Worm (Caenorhabditis elegans): Measurements from ENCODE around the gene srh-295.

Gene srh-295

DNA sequence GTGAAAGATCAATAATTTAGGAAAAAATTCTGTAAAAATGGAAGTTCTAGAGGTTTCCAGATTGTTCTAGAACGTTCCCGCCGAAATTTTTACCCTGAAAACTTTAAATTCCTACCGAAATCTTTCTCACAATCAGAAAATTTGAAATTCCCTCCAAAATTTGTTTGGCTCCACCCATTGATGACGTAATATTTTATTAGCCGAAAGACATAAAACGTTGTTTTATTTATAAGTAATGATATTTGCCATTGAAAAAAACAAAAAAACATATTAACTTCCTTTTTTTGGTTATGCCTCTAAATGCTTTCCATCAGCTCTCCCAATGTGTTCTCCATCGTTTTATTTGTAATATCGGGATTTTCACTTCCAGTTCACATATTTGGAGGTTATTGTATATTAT, at the start of gene srh-295:
Gene srh-295, plus strand, starts transcription at position 301 of the 400 bp plus-strand sequence.
- TF ChIP-seq odd-2 (tag; optimal IDR thresholded peaks at IDR 0.05) (no peak), sdc-2 (tag; optimal IDR thresholded peaks at IDR 0.05) (no peak), C38D4.7 (GFP tag; optimal IDR thresholded peaks at IDR 0.05) (no peak), ets-4 (tag; optimal IDR thresholded peaks at IDR 0.05) (no peak), mec-3 (tag; optimal IDR thresholded peaks at IDR 0.05; ENCODE audit: borderline replicate concordance) (no peak), ceh-31 (tag; optimal IDR thresholded peaks at IDR 0.05) (no peak), dve-1 (tag; optimal IDR thresholded peaks at IDR 0.05) (no peak), unc-42 (tag; optimal IDR thresholded peaks at IDR 0.05) (no peak), fkh-6 (tag; optimal IDR thresholded peaks at IDR 0.05) (no peak), pat-9 (tag; optimal IDR thresholded peaks at IDR 0.05) (no peak), pha-2 (tag; optimal IDR thresholded peaks at IDR 0.05) (no peak)

DNA sequence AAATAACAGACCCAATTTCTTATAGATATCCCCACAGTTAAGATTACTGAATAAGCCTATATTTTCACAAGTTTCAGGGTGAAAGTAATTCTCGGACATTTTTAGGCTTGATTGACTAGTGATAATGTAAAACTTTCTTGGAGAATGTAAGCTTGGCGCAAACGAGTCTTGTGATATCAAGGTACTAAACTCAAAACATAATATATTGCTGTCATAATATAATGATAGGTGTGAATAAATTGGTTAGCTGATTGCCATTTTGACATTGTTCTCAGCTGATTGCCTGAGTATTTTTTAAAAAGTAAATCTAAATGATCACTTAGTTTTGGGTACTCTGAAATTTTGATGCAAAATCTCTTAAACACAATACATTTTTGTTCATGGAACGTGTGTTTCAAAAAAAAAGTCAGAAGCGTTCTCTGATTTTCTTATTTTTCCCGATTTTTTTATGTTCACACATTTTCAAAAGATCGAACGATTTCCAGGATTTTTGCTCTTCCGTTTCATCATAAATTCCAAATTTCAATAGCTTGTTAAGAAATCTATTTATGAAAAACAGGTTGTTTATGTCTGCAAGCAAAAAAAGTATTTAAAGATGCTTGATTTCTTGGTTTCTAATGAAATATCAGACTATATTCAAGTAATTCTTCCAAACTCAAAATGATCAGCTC, 49.0 kb upstream of the srh-295 start, which contains the start of the genes srw-19 and srx-51:
Gene srw-19, minus strand, starts transcription at position 101 of the 671 bp plus-strand sequence.
Gene srx-51, plus strand, starts transcription at position 621 of the 671 bp plus-strand sequence.
- TF ChIP-seq tbx-2 (tag; optimal IDR thresholded peaks at IDR 0.05) (no peak), unc-86 (tag; optimal IDR thresholded peaks at IDR 0.05) (no peak), ceh-2 (tag; optimal IDR thresholded peaks at IDR 0.05) (no peak), ceh-45 (GFP tag; IDR thresholded peaks at IDR 0.05) (no peak), unc-42 (tag; optimal IDR thresholded peaks at IDR 0.05) (no peak), ceh-6 (GFP tag; optimal IDR thresholded peaks at IDR 0.05) (no peak), K02D7.2 (tag; optimal IDR thresholded peaks at IDR 0.05) (no peak), sdc-2 (tag; optimal IDR thresholded peaks at IDR 0.05) (no peak), ttx-3 (tag; optimal IDR thresholded peaks at IDR 0.05) (no peak), ceh-9 (tag; optimal IDR thresholded peaks at IDR 0.05) (no peak)

DNA sequence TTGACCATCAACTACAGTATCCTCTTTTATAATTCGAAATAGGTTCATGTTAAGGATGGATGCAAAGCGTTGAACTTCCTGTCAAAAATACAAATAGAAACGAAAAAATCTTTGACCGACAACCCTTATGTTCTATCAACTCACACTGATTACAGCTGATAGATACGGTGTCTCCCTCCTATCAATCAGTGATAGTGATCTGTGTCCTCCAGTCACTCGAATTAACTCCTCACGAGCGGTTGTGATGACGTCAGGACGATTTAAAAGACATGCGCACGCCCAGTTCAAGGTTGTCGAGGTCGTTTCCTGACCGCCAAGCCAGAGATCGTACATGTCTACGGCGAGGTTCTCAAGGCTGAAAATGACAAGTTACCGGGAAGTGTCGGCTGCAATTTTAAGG, 44.4 kb upstream of the srh-295 start:
- no peak for TF ChIP-seq unc-42 (tag; optimal IDR thresholded peaks at IDR 0.05)
- no peak for TF ChIP-seq ref-2 (tag; optimal IDR thresholded peaks at IDR 0.05)
- TF ChIP-seq elt-2 (tag; optimal IDR thresholded peaks at IDR 0.05), result peak; percentile 57

DNA sequence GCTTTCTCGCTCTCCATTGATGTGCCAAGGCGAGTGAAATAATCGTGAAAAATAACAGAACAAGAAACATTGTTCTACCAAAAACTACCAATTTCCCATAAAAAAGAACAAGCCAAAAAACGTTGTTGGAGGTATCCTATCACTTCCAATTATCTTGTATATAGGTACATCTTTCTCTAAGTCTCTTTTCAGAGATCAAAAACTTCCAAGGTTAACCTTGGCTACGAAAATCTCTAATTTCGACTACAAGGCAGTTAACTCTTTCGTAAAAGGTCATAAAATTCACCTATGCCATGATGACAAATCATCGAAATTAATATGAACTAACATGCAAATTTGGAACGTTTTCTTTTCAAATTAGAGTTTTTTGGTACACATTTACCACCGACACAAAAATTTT, 42.6 kb upstream of the srh-295 start, which contains the start of gene cyp-34A1:
Gene cyp-34A1, minus strand, starts transcription at position 101 of the 400 bp plus-strand sequence.
- TF ChIP-seq tbx-7 (tag; optimal IDR thresholded peaks at IDR 0.05) (no peak), ceh-19 (GFP tag; optimal IDR thresholded peaks at IDR 0.05) (no peak), ahr-1 (tag; optimal IDR thresholded peaks at IDR 0.05) (no peak), sdc-2 (tag; optimal IDR thresholded peaks at IDR 0.05) (no peak), syd-9 (tag; optimal IDR thresholded peaks at IDR 0.05) (no peak), hlh-13 (GFP tag; optimal IDR thresholded peaks at IDR 0.05) (no peak), eyg-1 (tag; optimal IDR thresholded peaks at IDR 0.05) (no peak), sox-4 (tag; optimal IDR thresholded peaks at IDR 0.05) (no peak), unc-42 (tag; optimal IDR thresholded peaks at IDR 0.05) (no peak), gmeb-2 (tag; optimal IDR thresholded peaks at IDR 0.05) (no peak)

DNA sequence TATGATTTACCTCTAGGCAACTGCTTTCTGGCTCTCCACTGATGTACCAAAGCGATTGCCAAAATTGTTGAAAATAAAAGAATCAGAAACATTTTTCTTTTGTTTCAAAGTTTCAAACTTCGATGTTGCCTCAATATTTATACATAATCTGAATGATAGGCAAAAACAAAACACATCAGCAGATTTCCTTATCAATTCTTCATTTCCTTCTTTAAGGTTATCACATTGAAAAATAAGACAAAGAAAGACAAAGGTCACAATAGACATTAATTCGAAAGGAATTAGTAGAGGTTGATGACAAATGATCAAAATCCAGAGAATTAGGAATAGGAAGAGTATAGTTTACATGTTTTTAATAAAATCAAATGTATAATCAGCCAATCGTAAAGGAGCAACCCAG, 39.4 kb upstream of the srh-295 start, which contains the start of gene cyp-34A2:
Gene cyp-34A2, minus strand, starts transcription at position 101 of the 400 bp plus-strand sequence.
- TF ChIP-seq pqm-1 (tag; optimal IDR thresholded peaks at IDR 0.05), result no peak

DNA sequence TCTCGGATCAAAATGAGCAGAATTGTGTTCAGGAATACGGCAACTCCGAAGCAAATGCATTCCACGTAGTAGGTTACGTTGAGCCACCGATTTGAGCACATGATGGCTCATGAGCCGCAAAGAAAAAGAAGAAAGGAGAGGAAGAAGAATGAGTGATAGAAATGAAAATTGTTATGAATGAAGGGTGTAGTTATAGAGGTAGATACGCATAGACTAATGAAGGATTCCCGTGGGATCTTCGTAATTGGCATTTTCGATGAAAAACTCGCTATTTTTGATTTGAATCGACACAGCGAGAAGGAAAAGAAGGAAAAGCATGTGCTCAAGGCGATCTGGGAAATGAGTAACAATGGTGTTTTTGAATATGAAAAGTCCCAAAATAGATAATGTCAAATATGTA, 36.5 kb upstream of the srh-295 start, which contains the start of gene str-96:
Gene str-96, minus strand, starts transcription at position 101 of the 400 bp plus-strand sequence.
- TF ChIP-seq ceh-45 (GFP tag; IDR thresholded peaks at IDR 0.05) (no peak), hlh-30 (tag; optimal IDR thresholded peaks at IDR 0.05; ENCODE audit: insufficient read depth) (no peak), eyg-1 (tag; optimal IDR thresholded peaks at IDR 0.05) (no peak), gmeb-2 (tag; optimal IDR thresholded peaks at IDR 0.05) (no peak), sox-4 (tag; optimal IDR thresholded peaks at IDR 0.05) (no peak), elt-4 (tag; optimal IDR thresholded peaks at IDR 0.05) (no peak), ceh-24 (tag; optimal IDR thresholded peaks at IDR 0.05) (no peak), odd-2 (tag; optimal IDR thresholded peaks at IDR 0.05) (no peak), sox-2 (GFP tag; IDR thresholded peaks at IDR 0.05) (no peak), C38D4.7 (GFP tag; optimal IDR thresholded peaks at IDR 0.05) (no peak), lin-11 (tag; optimal IDR thresholded peaks at IDR 0.05) (no peak), ceh-19 (GFP tag; optimal IDR thresholded peaks at IDR 0.05) (no peak), ceh-30 (tag; optimal IDR thresholded peaks at IDR 0.05) (no peak)
